Fruit fly (Drosophila melanogaster) whole organism, embryonic: ENCODE data around the gene CG7945.
A peak's percentile ranks its signal among the peaks of the same experiment; 100 is the strongest.

Experiments
- Asciz ChIP-seq: fragments of 200-800 bp; sonication (Bioruptor generic); optimal IDR thresholded peaks from 2 replicates; lab custom pipeline; 2017; ENCODE audit warnings: missing biosample characterization, mild to moderate bottlenecking, missing genetic modification characterization, missing genetic modification reagents
- Atf6 ChIP-seq: fragments of 200-800 bp; sonication (Bioruptor generic); IDR thresholded peaks from 2 replicates; pipeline ENCODE4 v1.3.6; 2022; ENCODE audit warnings: missing biosample characterization, missing genetic modification characterization
- BEAF-32 ChIP-seq: fragments of 200-800 bp; sonication (Bioruptor generic); optimal IDR thresholded peaks from 3 replicates; lab custom pipeline; 2017; ENCODE audit warnings: missing biosample characterization, missing genetic modification characterization, mild to moderate bottlenecking, moderate library complexity, missing genetic modification reagents
- CG10267 ChIP-seq: fragments of 200-800 bp; sonication (Bioruptor generic); optimal IDR thresholded peaks from 2 replicates; lab custom pipeline; 2018; ENCODE audit warnings: missing biosample characterization, mild to moderate bottlenecking, missing genetic modification characterization, moderate library complexity
- CG11695 ChIP-seq: fragments of 200-800 bp; sonication (Bioruptor generic); IDR thresholded peaks from 3 replicates; pipeline ENCODE4 v1.3.6; 2022; ENCODE audit warnings: missing biosample characterization, missing genetic modification characterization
- CG13624 ChIP-seq: fragments of 200-800 bp; sonication (Bioruptor generic); optimal IDR thresholded peaks from 2 replicates; lab custom pipeline; 2016; ENCODE audit warnings: missing biosample characterization, missing genetic modification characterization
- CG14050 ChIP-seq: fragments of 200-800 bp; sonication (Bioruptor generic); IDR thresholded peaks from 3 replicates; pipeline ENCODE4 v1.3.6; 2022; ENCODE audit warnings: missing biosample characterization, missing genetic modification characterization
- CG17186 ChIP-seq: fragments of 200-800 bp; sonication (Bioruptor generic); optimal IDR thresholded peaks from 3 replicates; lab custom pipeline; 2017; ENCODE audit warnings: missing biosample characterization, missing genetic modification reagents, missing genetic modification characterization
- CG18599 ChIP-seq: fragments of 200-800 bp; sonication (Bioruptor generic); optimal IDR thresholded peaks from 3 replicates; lab custom pipeline; 2017; ENCODE audit warnings: missing biosample characterization, missing genetic modification characterization, mild to moderate bottlenecking, moderate library complexity, missing genetic modification reagents
- CG2116 ChIP-seq: fragments of 200-800 bp; sonication (Bioruptor generic); optimal IDR thresholded peaks from 3 replicates; lab custom pipeline; 2018; ENCODE audit warnings: missing biosample characterization, mild to moderate bottlenecking, missing genetic modification characterization
- CG34224 ChIP-seq: fragments of 200-800 bp; sonication (Bioruptor generic); IDR thresholded peaks from 3 replicates; pipeline ENCODE4 v1.3.6; 2022; ENCODE audit warnings: missing biosample characterization, missing genetic modification characterization; ENCODE audit not compliant: partially characterized antibody
- CG4360 ChIP-seq: fragments of 200-800 bp; sonication (Bioruptor generic); IDR thresholded peaks from 2 replicates; pipeline ENCODE4 v1.3.6; 2022; ENCODE audit warnings: missing biosample characterization, missing genetic modification characterization
- CG4424 ChIP-seq: fragments of 200-800 bp; sonication (Bioruptor generic); optimal IDR thresholded peaks from 3 replicates; lab custom pipeline; 2016; ENCODE audit warnings: missing biosample characterization, missing genetic modification characterization
- CG4730 ChIP-seq: fragments of 200-800 bp; sonication (Bioruptor generic); IDR thresholded peaks from 2 replicates; pipeline ENCODE4 v1.3.6; 2022; ENCODE audit warnings: missing biosample characterization, missing genetic modification characterization
- CG5180 ChIP-seq: fragments of 200-800 bp; sonication (Bioruptor generic); optimal IDR thresholded peaks from 3 replicates; lab custom pipeline; 2017; ENCODE audit warnings: missing biosample characterization, missing genetic modification characterization, mild to moderate bottlenecking, moderate library complexity, missing genetic modification reagents
- CG5245 ChIP-seq: fragments of 200-800 bp; sonication (Bioruptor generic); optimal IDR thresholded peaks from 3 replicates; lab custom pipeline; 2016; ENCODE audit warnings: missing biosample characterization, missing genetic modification characterization
- CG7839 ChIP-seq: fragments of 200-800 bp; sonication (Bioruptor generic); optimal IDR thresholded peaks from 3 replicates; lab custom pipeline; 2018; ENCODE audit warnings: missing biosample characterization, mild to moderate bottlenecking, missing genetic modification characterization, moderate library complexity
- CG8089 ChIP-seq: fragments of 200-800 bp; sonication (Bioruptor generic); optimal IDR thresholded peaks from 3 replicates; lab custom pipeline; 2016; ENCODE audit warnings: missing biosample characterization, missing genetic modification characterization
- CoRest ChIP-seq: fragments of 200-800 bp; sonication (Bioruptor generic); optimal IDR thresholded peaks from 3 replicates; lab custom pipeline; 2018; ENCODE audit warnings: missing biosample characterization, mild to moderate bottlenecking, missing genetic modification characterization, moderate library complexity
- E2f2 ChIP-seq: fragments of 200-800 bp; sonication (Bioruptor generic); IDR thresholded peaks from 2 replicates; pipeline ENCODE4 v1.3.6; 2022; ENCODE audit warnings: missing biosample characterization, missing genetic modification characterization
- Elba2 ChIP-seq: fragments of 200-800 bp; sonication (Bioruptor generic); optimal IDR thresholded peaks from 3 replicates; lab custom pipeline; 2016; ENCODE audit warnings: missing biosample characterization, missing genetic modification characterization
- Fer1 ChIP-seq: fragments of 200-800 bp; sonication (Bioruptor generic); optimal IDR thresholded peaks from 2 replicates; lab custom pipeline; 2017; ENCODE audit warnings: missing biosample characterization, mild to moderate bottlenecking, missing genetic modification characterization
- HLH3B ChIP-seq: fragments of 200-800 bp; sonication (Bioruptor generic); IDR thresholded peaks from 2 replicates; pipeline ENCODE4 v1.3.6; 2022; ENCODE audit warnings: missing biosample characterization, missing genetic modification characterization
- Hand ChIP-seq: fragments of 200-800 bp; sonication (Bioruptor generic); optimal IDR thresholded peaks from 2 replicates; lab custom pipeline; 2017; ENCODE audit warnings: mild to moderate bottlenecking, missing biosample characterization, missing genetic modification reagents, missing genetic modification characterization
- HmgZ ChIP-seq: fragments of 200-800 bp; sonication (Bioruptor generic); optimal IDR thresholded peaks from 2 replicates; lab custom pipeline; 2018; ENCODE audit warnings: missing biosample characterization, mild to moderate bottlenecking, missing genetic modification characterization
- Kr ChIP-seq: fragments of 200-800 bp; sonication (Bioruptor generic); optimal IDR thresholded peaks from 2 replicates; lab custom pipeline; 2017; ENCODE audit warnings: missing biosample characterization, mild to moderate bottlenecking, missing genetic modification characterization
- Lpt ChIP-seq: fragments of >200 bp; optimal IDR thresholded peaks from 2 replicates; lab custom pipeline; 2018; ENCODE audit warnings: missing biosample characterization, missing genetic modification characterization
- NC2α ChIP-seq: fragments of 200-800 bp; sonication (Bioruptor generic); optimal IDR thresholded peaks from 2 replicates; lab custom pipeline; 2016; ENCODE audit warnings: missing biosample characterization, missing genetic modification characterization
- Ravus ChIP-seq: fragments of 200-800 bp; sonication (Bioruptor generic); IDR thresholded peaks from 2 replicates; pipeline ENCODE4 v1.3.6; 2022; ENCODE audit warnings: missing biosample characterization, missing genetic modification characterization
- Sox100B ChIP-seq: fragments of 200-800 bp; sonication (Bioruptor generic); optimal IDR thresholded peaks from 3 replicates; lab custom pipeline; 2018; ENCODE audit warnings: missing biosample characterization, mild to moderate bottlenecking, missing genetic modification characterization
- Sry-δ ChIP-seq: fragments of 200-800 bp; sonication (Bioruptor generic); optimal IDR thresholded peaks from 2 replicates; lab custom pipeline; 2016; ENCODE audit warnings: missing biosample characterization, missing genetic modification characterization
- Xbp1 ChIP-seq: fragments of 200-800 bp; sonication (Bioruptor generic); optimal IDR thresholded peaks from 3 replicates; lab custom pipeline; 2016; ENCODE audit warnings: missing biosample characterization, mild to moderate bottlenecking, missing genetic modification characterization
- abd-A ChIP-seq: fragments of 200-800 bp; sonication (Bioruptor generic); optimal IDR thresholded peaks from 3 replicates; lab custom pipeline; 2019; ENCODE audit warnings: missing biosample characterization, mild to moderate bottlenecking, missing genetic modification characterization, moderate library complexity
- aop ChIP-seq: fragments of 200-800 bp; sonication (Bioruptor generic); IDR thresholded peaks from 2 replicates; pipeline ENCODE4 v1.3.6; 2022; ENCODE audit warnings: missing biosample characterization, missing genetic modification characterization
- ap ChIP-seq: fragments of 200-800 bp; sonication (Bioruptor generic); IDR thresholded peaks from 2 replicates; pipeline ENCODE4 v1.3.6; 2022; ENCODE audit warnings: missing biosample characterization, missing genetic modification characterization
- ash1 ChIP-seq: fragments of 200-800 bp; sonication (Bioruptor generic); optimal IDR thresholded peaks from 2 replicates; lab custom pipeline; 2018; ENCODE audit warnings: missing biosample characterization, mild to moderate bottlenecking, missing genetic modification characterization
- bab2 ChIP-seq: fragments of 200-800 bp; sonication (Bioruptor generic); optimal IDR thresholded peaks from 2 replicates; lab custom pipeline; 2016; ENCODE audit warnings: missing biosample characterization, missing genetic modification characterization
- cato ChIP-seq: fragments of 200-800 bp; sonication (Bioruptor generic); optimal IDR thresholded peaks from 2 replicates; lab custom pipeline; 2016; ENCODE audit warnings: missing biosample characterization, missing genetic modification characterization, borderline replicate concordance
- chinmo ChIP-seq: fragments of 200-800 bp; sonication (Bioruptor generic); IDR thresholded peaks from 4 replicates; pipeline ENCODE4 v1.3.6; 2022; ENCODE audit warnings: missing biosample characterization, missing genetic modification characterization; ENCODE audit not compliant: partially characterized antibody
- eve ChIP-seq, 2 experiments: fragments of >200 bp; optimal IDR thresholded peaks; 2 replicates each; lab custom pipeline; 2017; ENCODE audit warnings: missing biosample characterization in 2 of 2, missing genetic modification characterization in 2 of 2
- gce ChIP-seq: fragments of 200-800 bp; sonication (Bioruptor generic); IDR thresholded peaks from 3 replicates; pipeline ENCODE4 v1.3.6; 2022; ENCODE audit warnings: missing biosample characterization, missing genetic modification characterization
- h ChIP-seq: fragments of >200 bp; optimal IDR thresholded peaks from 2 replicates; lab custom pipeline; 2017
- lbe ChIP-seq: fragments of 200-800 bp; sonication (Bioruptor generic); optimal IDR thresholded peaks from 2 replicates; lab custom pipeline; 2016; ENCODE audit warnings: missing biosample characterization, mild to moderate bottlenecking, missing genetic modification characterization
- nau ChIP-seq: fragments of 200-800 bp; sonication (Bioruptor generic); optimal IDR thresholded peaks from 3 replicates; lab custom pipeline; 2017; ENCODE audit warnings: missing biosample characterization, mild to moderate bottlenecking, missing genetic modification characterization, missing genetic modification reagents
- nerfin-2 ChIP-seq: fragments of 200-800 bp; sonication (Bioruptor generic); IDR thresholded peaks from 2 replicates; pipeline ENCODE4 v1.3.6; 2022; ENCODE audit warnings: missing biosample characterization, missing genetic modification characterization; ENCODE audit not compliant: partially characterized antibody
- oc ChIP-seq: fragments of 200-800 bp; sonication (Bioruptor generic); optimal IDR thresholded peaks from 2 replicates; lab custom pipeline; 2018; ENCODE audit warnings: missing biosample characterization, mild to moderate bottlenecking, missing genetic modification characterization, moderate library complexity
- p53 ChIP-seq: fragments of 200-800 bp; sonication (Bioruptor generic); optimal IDR thresholded peaks from 2 replicates; lab custom pipeline; 2016; ENCODE audit warnings: missing biosample characterization, missing genetic modification characterization
- pnt ChIP-seq: fragments of 200-800 bp; sonication (Bioruptor generic); optimal IDR thresholded peaks from 3 replicates; lab custom pipeline; 2016; ENCODE audit warnings: missing biosample characterization, missing genetic modification characterization
- pros ChIP-seq: fragments of 200-800 bp; sonication (Bioruptor generic); optimal IDR thresholded peaks from 3 replicates; lab custom pipeline; 2019; ENCODE audit warnings: missing biosample characterization, mild to moderate bottlenecking, missing genetic modification characterization, moderate library complexity
- unpg ChIP-seq: fragments of 200-800 bp; sonication (Bioruptor generic); optimal IDR thresholded peaks from 3 replicates; lab custom pipeline; 2018; ENCODE audit warnings: missing biosample characterization, mild to moderate bottlenecking, missing genetic modification characterization, moderate library complexity
- vvl ChIP-seq: fragments of 200-800 bp; sonication (Bioruptor generic); IDR thresholded peaks from 2 replicates; pipeline ENCODE4 v1.3.6; 2022; ENCODE audit warnings: missing biosample characterization, missing genetic modification characterization

Gene CG7945

dm6 chr3L:15523806-15524346, at the start of gene CG7945 (continued):
- peak in 1 of 2 experiments; percentile 79 for TF ChIP-seq eve (GFP tag; optimal IDR thresholded peaks at IDR 0.05; lab: Kevin White, UChicago)
- no peak for TF ChIP-seq CG14050 (GFP tag; lab: Robert Waterston, UW)
- TF ChIP-seq Elba2 (GFP tag; lab: Kevin White, UChicago): no peak
- TF ChIP-seq CG2116 (GFP tag; lab: Kevin White, UChicago): peak; percentile 85
- TF ChIP-seq CG4730: no peak
- no peak for TF ChIP-seq CG8089 (GFP tag; lab: Kevin White, UChicago)
- no peak for TF ChIP-seq pros
- TF ChIP-seq aop (GFP tag; lab: Robert Waterston, UW): no peak
- TF ChIP-seq nau (GFP tag; lab: Kevin White, UChicago): no peak
- TF ChIP-seq Lpt (GFP tag; lab: Kevin White, UChicago): no peak
- no peak for TF ChIP-seq CG4424
- peak; percentile 65 for TF ChIP-seq BEAF-32 (GFP tag; lab: Kevin White, UChicago)
- TF ChIP-seq Sox100B: no peak
- TF ChIP-seq Asciz: no peak
- no peak for TF ChIP-seq ap
- no peak for TF ChIP-seq bab2 (GFP tag; lab: Kevin White, UChicago)
- peak; percentile 60 for TF ChIP-seq Sry-δ
- TF ChIP-seq HLH3B (GFP tag; lab: Robert Waterston, UW): no peak
- TF ChIP-seq nerfin-2 (GFP tag; lab: Robert Waterston, UW): peak; percentile 73; the same call in 1 of the 2 replicates
- TF ChIP-seq CG5245: no peak
- no peak for TF ChIP-seq CG5180 (GFP tag; lab: Kevin White, UChicago)
- TF ChIP-seq CG34224 (GFP tag; lab: Robert Waterston, UW): peak; percentile 72
- TF ChIP-seq Ravus (GFP tag; lab: Robert Waterston, UW): no peak
- no peak for TF ChIP-seq CG18599 (GFP tag; lab: Kevin White, UChicago)
- no peak for TF ChIP-seq Atf6 (GFP tag; lab: Robert Waterston, UW)
- TF ChIP-seq Xbp1 (GFP tag; lab: Kevin White, UChicago): no peak
- peak; percentile 99 for TF ChIP-seq E2f2 (GFP tag; lab: Robert Waterston, UW)
- peak; percentile 44 for TF ChIP-seq CG10267 (tag; lab: Kevin White, UChicago)
- TF ChIP-seq Hand: no peak
- TF ChIP-seq ash1 (GFP tag; lab: Kevin White, UChicago): no peak
- no peak for TF ChIP-seq CG11695 (GFP tag; lab: Robert Waterston, UW)
- TF ChIP-seq NC2α: no peak
- TF ChIP-seq chinmo (GFP tag; lab: Robert Waterston, UW): 0 out of 4 replicates have a peak, but pooled peaks have one; percentile 54
- no peak for TF ChIP-seq pnt (GFP tag; lab: Kevin White, UChicago)
- no peak for TF ChIP-seq cato (GFP tag; lab: Kevin White, UChicago)
- TF ChIP-seq h (lab: Kevin White, UChicago): no peak
- no peak for TF ChIP-seq CG4360
- peak; percentile 10 for TF ChIP-seq CoRest (tag; lab: Kevin White, UChicago)
- TF ChIP-seq vvl (GFP tag; lab: Robert Waterston, UW): no peak
- TF ChIP-seq CG7839 (tag; lab: Kevin White, UChicago): no peak
- TF ChIP-seq lbe (GFP tag; lab: Kevin White, UChicago): peak; percentile 56
- TF ChIP-seq unpg: no peak
- no peak for TF ChIP-seq gce (GFP tag; lab: Robert Waterston, UW)
- no peak for TF ChIP-seq p53
- TF ChIP-seq Fer1: peak; percentile 11
- TF ChIP-seq CG13624 (GFP tag; lab: Kevin White, UChicago): no peak
- no peak for TF ChIP-seq Kr (GFP tag; lab: Kevin White, UChicago)
- TF ChIP-seq abd-A (tag; lab: Kevin White, UChicago): no peak
- peak; percentile 69 for TF ChIP-seq HmgZ (tag; lab: Kevin White, UChicago)
- peak; percentile 39 for TF ChIP-seq CG17186 (GFP tag; lab: Kevin White, UChicago)
- TF ChIP-seq oc: no peak
